Fruit fly (Drosophila melanogaster): ENCODE results near the gene Arl8.

The Arl8 gene

dm6 chr3R:8151163-8151562 lies 24.8 kb downstream of the Arl8 start:
- no peak for TF ChIP-seq Dll (optimal IDR thresholded peaks at IDR 0.05)

DNA sequence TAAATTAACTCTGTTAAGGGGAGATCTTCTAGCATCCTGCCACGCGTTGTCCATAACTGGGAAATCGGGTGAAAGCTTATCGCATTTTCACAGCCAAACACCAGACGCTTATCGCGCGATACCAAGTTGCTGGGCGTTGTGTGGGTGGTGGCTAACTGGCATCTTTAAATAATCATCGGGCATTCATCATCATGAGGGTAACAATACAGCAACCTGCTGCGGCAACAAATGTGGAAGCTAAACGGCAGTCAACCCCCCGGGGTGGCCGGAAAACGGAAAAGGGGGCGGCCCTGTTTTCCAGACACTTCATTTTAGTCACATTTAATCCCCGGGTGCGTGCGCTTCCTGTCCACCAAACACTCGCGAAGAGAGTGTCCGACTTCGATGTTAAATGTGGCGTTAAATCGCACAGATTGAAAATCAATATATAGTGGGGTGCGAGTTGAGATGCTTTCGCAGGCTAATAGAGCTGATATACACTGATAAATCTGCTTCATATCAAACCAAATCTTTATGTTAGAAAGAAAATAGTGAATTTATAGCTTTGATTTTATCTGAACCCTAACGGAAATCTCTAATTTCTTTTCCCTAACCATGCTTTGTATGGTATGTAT lies 26.3 kb downstream of the Arl8 start:
- TF ChIP-seq pan (optimal IDR thresholded peaks at IDR 0.05) (no peak), CG8478 (optimal IDR thresholded peaks at IDR 0.05) (no peak), EcR (GFP tag; optimal IDR thresholded peaks at IDR 0.05) (no peak), usp (GFP tag; optimal IDR thresholded peaks at IDR 0.05) (no peak), Dll (optimal IDR thresholded peaks at IDR 0.05) (no peak), psq (optimal IDR thresholded peaks at IDR 0.05) (no peak)

- TF ChIP-seq psq (optimal IDR thresholded peaks at IDR 0.05) (no peak), EcR (GFP tag; optimal IDR thresholded peaks at IDR 0.05) (no peak), pan (optimal IDR thresholded peaks at IDR 0.05) (no peak), Dll (optimal IDR thresholded peaks at IDR 0.05) (no peak), CG8478 (optimal IDR thresholded peaks at IDR 0.05) (no peak), usp (GFP tag; optimal IDR thresholded peaks at IDR 0.05) (no peak)
Measured at dm6 chr3R:8153958-8154606, 27.7 kb downstream of the Arl8 start.

- TF ChIP-seq CG8478 (optimal IDR thresholded peaks at IDR 0.05) (no peak), Dll (optimal IDR thresholded peaks at IDR 0.05) (no peak), usp (GFP tag; optimal IDR thresholded peaks at IDR 0.05) (no peak), pan (optimal IDR thresholded peaks at IDR 0.05) (no peak), EcR (GFP tag; optimal IDR thresholded peaks at IDR 0.05) (no peak), psq (optimal IDR thresholded peaks at IDR 0.05) (no peak)
Measured at dm6 chr3R:8155735-8156670, 29.6 kb downstream of the Arl8 start.

DNA sequence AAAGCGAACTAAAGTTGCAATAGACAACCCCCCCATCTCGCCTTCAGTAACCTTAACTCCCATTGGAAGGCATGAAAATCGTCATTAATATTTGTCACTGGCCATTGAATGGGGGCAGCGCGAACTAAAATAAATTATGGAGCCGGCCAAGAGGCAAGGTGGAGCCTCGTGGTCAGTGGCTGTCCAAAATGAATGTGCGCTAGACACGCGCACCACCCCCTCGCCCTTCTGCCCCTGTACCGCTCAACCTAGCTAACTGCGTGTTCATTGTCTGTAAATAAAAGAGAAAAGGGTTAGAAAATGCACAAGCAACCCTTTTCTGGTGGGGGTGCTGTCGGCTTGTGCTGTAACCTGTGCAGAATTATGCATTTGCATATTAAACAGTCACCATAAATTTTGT lies 30.8 kb downstream of the Arl8 start:
- TF ChIP-seq EcR (GFP tag; optimal IDR thresholded peaks at IDR 0.05) (no peak), Dll (optimal IDR thresholded peaks at IDR 0.05) (no peak), pan (optimal IDR thresholded peaks at IDR 0.05) (no peak), CG8478 (optimal IDR thresholded peaks at IDR 0.05) (no peak), psq (optimal IDR thresholded peaks at IDR 0.05) (no peak), usp (GFP tag; optimal IDR thresholded peaks at IDR 0.05) (no peak)

- TF ChIP-seq Dll (optimal IDR thresholded peaks at IDR 0.05) (no peak), psq (optimal IDR thresholded peaks at IDR 0.05) (no peak), CG8478 (optimal IDR thresholded peaks at IDR 0.05) (no peak), usp (GFP tag; optimal IDR thresholded peaks at IDR 0.05) (no peak), EcR (GFP tag; optimal IDR thresholded peaks at IDR 0.05) (no peak), pan (optimal IDR thresholded peaks at IDR 0.05) (no peak)
Measured at dm6 chr3R:8158328-8158727, 31.9 kb downstream of the Arl8 start.

DNA sequence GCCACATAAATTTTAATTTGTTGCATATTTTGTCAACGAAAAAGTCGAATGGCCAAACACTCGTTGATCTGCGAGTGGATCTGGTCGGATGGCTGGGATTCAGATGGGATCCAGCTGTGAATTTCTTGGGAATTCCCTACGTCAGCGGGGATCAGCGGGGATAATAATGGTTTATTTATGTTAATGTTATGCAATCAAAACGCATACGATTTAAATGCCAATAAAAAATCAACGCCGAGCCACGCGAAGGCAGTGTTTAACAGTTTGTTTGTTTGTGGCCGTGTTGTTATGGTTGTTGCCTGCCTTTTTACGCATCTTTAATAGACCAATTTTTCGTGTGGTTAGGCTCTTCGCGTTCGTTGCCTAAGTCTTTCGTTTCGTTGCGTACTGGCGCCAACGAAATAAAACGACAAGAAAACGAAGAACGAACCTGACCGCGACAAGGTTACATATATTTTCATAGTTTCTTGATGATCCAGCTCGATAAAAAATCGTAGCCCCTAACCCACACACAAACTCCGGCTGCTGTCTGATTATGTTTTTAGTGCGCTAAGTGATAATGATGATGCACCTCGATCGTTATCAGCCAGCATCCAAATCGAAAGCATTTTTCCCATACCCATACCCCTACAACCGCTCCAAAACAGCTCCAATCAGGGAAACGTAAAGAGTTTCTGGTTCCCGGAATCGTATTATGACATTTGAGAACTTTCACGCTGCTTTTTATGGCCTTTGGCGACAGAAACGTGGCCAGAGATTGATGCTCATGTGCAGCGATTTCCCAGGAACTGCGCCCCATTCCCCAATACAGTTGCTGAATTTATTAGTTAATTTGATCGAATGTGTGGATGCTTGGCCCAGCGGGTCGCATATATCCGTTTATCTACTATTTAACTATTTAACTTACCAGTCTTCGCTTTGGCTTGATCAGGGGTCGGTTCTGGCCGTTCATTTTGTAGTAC lies 33.9 kb downstream of the Arl8 start:
- no peak for TF ChIP-seq usp (GFP tag; optimal IDR thresholded peaks at IDR 0.05)
- no peak for TF ChIP-seq pan (optimal IDR thresholded peaks at IDR 0.05)

DNA sequence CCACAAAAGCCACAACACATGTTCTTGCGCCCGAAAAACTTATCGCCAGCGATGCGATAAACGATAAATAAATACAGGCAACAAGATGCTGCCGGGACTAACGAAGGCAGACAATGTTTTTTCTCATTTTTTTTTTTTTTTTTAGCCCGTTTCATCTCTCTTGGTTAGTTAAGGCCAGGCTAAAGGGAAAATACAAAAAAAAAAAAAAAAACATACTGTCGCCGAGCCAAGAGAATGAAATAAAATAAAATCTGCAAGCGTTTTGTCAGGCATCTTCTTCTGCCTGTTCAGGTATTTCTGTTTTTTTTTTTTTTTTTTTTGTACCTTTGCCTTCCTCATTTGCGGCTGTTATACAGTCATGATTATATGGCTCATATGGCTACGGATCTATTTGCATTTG lies 38.4 kb downstream of the Arl8 start:
- TF ChIP-seq Dll (optimal IDR thresholded peaks at IDR 0.05), result no peak
- TF ChIP-seq psq (optimal IDR thresholded peaks at IDR 0.05), result no peak
- no peak for TF ChIP-seq pan (optimal IDR thresholded peaks at IDR 0.05)
- TF ChIP-seq usp (GFP tag; optimal IDR thresholded peaks at IDR 0.05), result no peak
- TF ChIP-seq CG8478 (optimal IDR thresholded peaks at IDR 0.05), result no peak

DNA sequence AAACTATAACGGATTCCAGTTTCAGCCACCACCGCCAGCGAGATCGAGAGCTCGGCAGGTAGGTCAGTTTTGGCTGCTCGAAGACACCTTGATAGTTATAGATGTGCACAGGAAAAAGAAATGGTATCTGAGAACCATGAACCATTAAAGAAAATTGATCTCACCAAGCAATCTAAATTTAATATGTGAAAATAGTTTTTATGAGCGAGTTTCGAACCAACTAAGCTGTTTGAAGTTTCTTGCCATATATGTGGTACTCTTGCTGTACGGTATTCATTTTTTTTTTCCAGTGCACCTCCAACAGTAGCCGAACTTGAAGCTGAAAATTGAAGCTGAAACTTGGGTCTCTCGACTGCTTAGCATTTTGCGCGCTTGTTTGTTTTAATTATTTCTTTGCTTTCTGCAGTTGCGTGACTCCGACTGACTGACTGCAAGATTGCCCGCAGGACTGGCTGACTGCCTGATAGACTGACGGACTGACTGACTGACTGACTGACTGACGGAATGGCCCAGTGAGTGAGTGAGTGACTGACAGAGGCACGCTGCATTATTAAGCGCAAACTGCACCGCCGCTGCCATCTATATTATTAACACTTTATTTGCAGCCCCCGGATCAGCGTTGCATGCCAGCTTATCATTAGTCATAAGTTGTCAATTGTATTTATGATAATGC lies 45.2 kb downstream of the Arl8 start:
- no peak for TF ChIP-seq usp (GFP tag; optimal IDR thresholded peaks at IDR 0.05)
- no peak for TF ChIP-seq EcR (GFP tag; optimal IDR thresholded peaks at IDR 0.05)
- no peak for TF ChIP-seq psq (optimal IDR thresholded peaks at IDR 0.05)
- TF ChIP-seq CG8478 (optimal IDR thresholded peaks at IDR 0.05), result no peak
- no peak for TF ChIP-seq pan (optimal IDR thresholded peaks at IDR 0.05)
- TF ChIP-seq Dll (optimal IDR thresholded peaks at IDR 0.05), result no peak

- TF ChIP-seq EcR (GFP tag; optimal IDR thresholded peaks at IDR 0.05), result no peak
- TF ChIP-seq CG8478 (optimal IDR thresholded peaks at IDR 0.05), result no peak
- TF ChIP-seq psq (optimal IDR thresholded peaks at IDR 0.05), result no peak
- no peak for TF ChIP-seq usp (GFP tag; optimal IDR thresholded peaks at IDR 0.05)
- no peak for TF ChIP-seq Dll (optimal IDR thresholded peaks at IDR 0.05)
- TF ChIP-seq pan (optimal IDR thresholded peaks at IDR 0.05), result no peak
Measured at dm6 chr3R:8176058-8176673, 49.8 kb downstream of the Arl8 start.
